Worm (Caenorhabditis elegans) whole organism, late embryonic: Measurements from ENCODE around the gene droe-8.
A peak's percentile ranks its signal among the peaks of the same experiment; 100 is the strongest.

Experiments used
- C38D4.7 ChIP-seq: fragments of 200-800 bp; sonication (Bioruptor generic); optimal IDR thresholded peaks from 2 replicates; lab custom pipeline; 2018; ENCODE audit warnings: mild to moderate bottlenecking, missing genetic modification characterization, moderate library complexity, missing compliant biosample characterization
- ama-1 ChIP-seq: fragments of 150-350 bp; optimal IDR thresholded peaks from 2 replicates; lab custom pipeline; 2014
- dve-1 ChIP-seq: sonication (generic microtip); optimal IDR thresholded peaks from 2 replicates; lab custom pipeline; 2017; ENCODE audit warnings: antibody characterized with exemption, mild to moderate bottlenecking, missing genetic modification characterization, missing compliant biosample characterization
- elt-2 ChIP-seq: sonication (generic microtip); optimal IDR thresholded peaks from 2 replicates; lab custom pipeline; 2016; ENCODE audit warnings: missing genetic modification reagents, missing genetic modification characterization, missing compliant biosample characterization
- gmeb-2 ChIP-seq: sonication (generic microtip); optimal IDR thresholded peaks from 2 replicates; lab custom pipeline; 2016; ENCODE audit warnings: missing genetic modification characterization, inconsistent platforms, missing compliant biosample characterization
- hlh-8 ChIP-seq: sonication (generic microtip); optimal IDR thresholded peaks from 2 replicates; lab custom pipeline; 2016; ENCODE audit warnings: missing genotype, missing genetic modification characterization, missing compliant biosample characterization
- nhr-11 ChIP-seq: fragments of 150-350 bp; optimal IDR thresholded peaks from 2 replicates; lab custom pipeline; 2014; ENCODE audit warnings: missing biosample characterization, missing genetic modification characterization
- pha-4 ChIP-seq: fragments of 150-350 bp; optimal IDR thresholded peaks from 2 replicates; lab custom pipeline; 2018; ENCODE audit warnings: missing biosample characterization, missing genetic modification reagents, missing genetic modification characterization
- pqm-1 ChIP-seq: sonication (generic microtip); optimal IDR thresholded peaks from 2 replicates; lab custom pipeline; 2016; ENCODE audit warnings: missing genetic modification characterization, missing compliant biosample characterization
- zip-5 ChIP-seq: sonication (generic microtip); optimal IDR thresholded peaks from 2 replicates; lab custom pipeline; 2016; ENCODE audit warnings: missing genetic modification characterization, missing compliant biosample characterization

- no peak for TF ChIP-seq dve-1
- no peak for TF ChIP-seq gmeb-2
- TF ChIP-seq ama-1: no peak
- TF ChIP-seq elt-2 (tag; lab: Kevin White, UChicago): peak; percentile 61
- TF ChIP-seq hlh-8 (tag; lab: Kevin White, UChicago): no peak
- TF ChIP-seq nhr-11: no peak
- TF ChIP-seq zip-5 (tag; lab: Kevin White, UChicago): no peak
- TF ChIP-seq pqm-1: no peak
- TF ChIP-seq pha-4 (tag; lab: Kevin White, UChicago): no peak
- TF ChIP-seq C38D4.7 (GFP tag; lab: Kevin White, UChicago): no peak
These were observed 41.2 kb downstream of the droe-8 start for ce11 chrV:8767493-8767892.
